Worm (Caenorhabditis elegans) whole organism, late embryonic: ENCODE data around the gene ulp-4.

Experiments used
- C08G9.2 ChIP-seq: sonication (generic microtip); optimal IDR thresholded peaks from 2 replicates; lab custom pipeline; 2016; ENCODE audit warnings: mild to moderate bottlenecking, missing genetic modification characterization, moderate library complexity, missing compliant biosample characterization
- K02D7.2 ChIP-seq: sonication (generic microtip); optimal IDR thresholded peaks from 2 replicates; lab custom pipeline; 2017; ENCODE audit warnings: mild to moderate bottlenecking, missing genetic modification characterization, missing compliant biosample characterization
- K09A11.1 ChIP-seq: sonication (generic microtip); optimal IDR thresholded peaks from 2 replicates; lab custom pipeline; 2017; ENCODE audit warnings: antibody characterized with exemption, mild to moderate bottlenecking, missing genetic modification characterization, missing compliant biosample characterization; ENCODE audit not compliant: insufficient read depth
- ama-1 ChIP-seq: fragments of 150-350 bp; optimal IDR thresholded peaks from 2 replicates; lab custom pipeline; 2014
- ceh-14 ChIP-seq: sonication (generic microtip); optimal IDR thresholded peaks from 2 replicates; lab custom pipeline; 2016; ENCODE audit warnings: missing genotype, missing genetic modification characterization, missing compliant biosample characterization
- ceh-22 ChIP-seq: sonication (generic microtip); optimal IDR thresholded peaks from 2 replicates; lab custom pipeline; 2017; ENCODE audit warnings: missing biosample characterization, missing genetic modification characterization
- ceh-24 ChIP-seq: sonication (generic microtip); optimal IDR thresholded peaks from 2 replicates; lab custom pipeline; 2016; ENCODE audit warnings: mild to moderate bottlenecking, missing genetic modification characterization, missing compliant biosample characterization
- ceh-30 ChIP-seq: fragments of 150-350 bp; optimal IDR thresholded peaks from 2 replicates; lab custom pipeline; 2014; ENCODE audit warnings: missing biosample characterization, missing genetic modification characterization
- ceh-31 ChIP-seq: sonication (generic microtip); optimal IDR thresholded peaks from 2 replicates; lab custom pipeline; 2016; ENCODE audit warnings: missing genetic modification characterization, missing compliant biosample characterization
- ceh-34 ChIP-seq: sonication (generic microtip); optimal IDR thresholded peaks from 2 replicates; lab custom pipeline; 2016; ENCODE audit warnings: mild to moderate bottlenecking, missing genetic modification characterization, missing compliant biosample characterization
- ceh-48 ChIP-seq: sonication (generic microtip); optimal IDR thresholded peaks from 2 replicates; lab custom pipeline; 2016; ENCODE audit warnings: missing genetic modification characterization, inconsistent platforms, missing compliant biosample characterization
- ceh-6 ChIP-seq: fragments of 200-800 bp; sonication (Bioruptor generic); optimal IDR thresholded peaks from 2 replicates; lab custom pipeline; 2018; ENCODE audit warnings: mild to moderate bottlenecking, missing genetic modification characterization, missing compliant biosample characterization
- dve-1 ChIP-seq: sonication (generic microtip); optimal IDR thresholded peaks from 2 replicates; lab custom pipeline; 2017; ENCODE audit warnings: antibody characterized with exemption, mild to moderate bottlenecking, missing genetic modification characterization, missing compliant biosample characterization
- elt-2 ChIP-seq: sonication (generic microtip); optimal IDR thresholded peaks from 2 replicates; lab custom pipeline; 2016; ENCODE audit warnings: missing genetic modification reagents, missing genetic modification characterization, missing compliant biosample characterization
- eyg-1 ChIP-seq: sonication (generic microtip); optimal IDR thresholded peaks from 2 replicates; lab custom pipeline; 2016; ENCODE audit warnings: missing genotype, missing genetic modification characterization, missing compliant biosample characterization
- gmeb-2 ChIP-seq: sonication (generic microtip); optimal IDR thresholded peaks from 2 replicates; lab custom pipeline; 2016; ENCODE audit warnings: missing genetic modification characterization, inconsistent platforms, missing compliant biosample characterization
- hlh-30 ChIP-seq: sonication (generic microtip); optimal IDR thresholded peaks from 2 replicates; lab custom pipeline; 2017; ENCODE audit warnings: antibody characterized with exemption, missing genetic modification characterization, missing compliant biosample characterization; ENCODE audit not compliant: insufficient read depth
- lin-11 ChIP-seq: fragments of 200-800 bp; sonication (Bioruptor generic); optimal IDR thresholded peaks from 2 replicates; lab custom pipeline; 2018; ENCODE audit warnings: mild to moderate bottlenecking, missing genetic modification characterization, missing compliant biosample characterization
- madf-2 ChIP-seq: sonication (generic microtip); optimal IDR thresholded peaks from 2 replicates; lab custom pipeline; 2017; ENCODE audit warnings: missing genetic modification characterization, missing compliant biosample characterization
- nfya-1 ChIP-seq: sonication (generic microtip); optimal IDR thresholded peaks from 2 replicates; lab custom pipeline; 2017; ENCODE audit warnings: missing genetic modification characterization, mild to moderate bottlenecking, missing compliant biosample characterization, antibody characterized with exemption, moderate library complexity
- nhr-11 ChIP-seq: fragments of 150-350 bp; optimal IDR thresholded peaks from 2 replicates; lab custom pipeline; 2014; ENCODE audit warnings: missing biosample characterization, missing genetic modification characterization
- nhr-232 ChIP-seq: sonication (generic microtip); optimal IDR thresholded peaks from 2 replicates; lab custom pipeline; 2016; ENCODE audit warnings: missing genetic modification characterization, missing compliant biosample characterization
- pat-9 ChIP-seq: fragments of 200-800 bp; sonication (Bioruptor generic); optimal IDR thresholded peaks from 2 replicates; lab custom pipeline; 2018; ENCODE audit warnings: mild to moderate bottlenecking, missing genetic modification characterization, moderate library complexity, missing compliant biosample characterization
- pha-2 ChIP-seq: sonication (generic microtip); optimal IDR thresholded peaks from 2 replicates; lab custom pipeline; 2017; ENCODE audit warnings: mild to moderate bottlenecking, missing genetic modification characterization, missing compliant biosample characterization
- pqm-1 ChIP-seq: sonication (generic microtip); optimal IDR thresholded peaks from 2 replicates; lab custom pipeline; 2016; ENCODE audit warnings: missing genetic modification characterization, missing compliant biosample characterization
- ref-2 ChIP-seq: sonication (generic microtip); optimal IDR thresholded peaks from 2 replicates; lab custom pipeline; 2016; ENCODE audit warnings: missing genetic modification characterization, missing compliant biosample characterization
- rnt-1 ChIP-seq: sonication (generic microtip); optimal IDR thresholded peaks from 2 replicates; lab custom pipeline; 2016; ENCODE audit warnings: missing genetic modification characterization, missing compliant biosample characterization
- sdc-2 ChIP-seq: sonication (generic microtip); optimal IDR thresholded peaks from 2 replicates; lab custom pipeline; 2016; ENCODE audit warnings: missing genotype, missing genetic modification characterization, missing compliant biosample characterization
- sox-4 ChIP-seq: sonication (generic microtip); optimal IDR thresholded peaks from 2 replicates; lab custom pipeline; 2017; ENCODE audit warnings: mild to moderate bottlenecking, missing genetic modification characterization, inconsistent platforms, missing compliant biosample characterization
- syd-9 ChIP-seq: sonication (generic microtip); optimal IDR thresholded peaks from 2 replicates; lab custom pipeline; 2016; ENCODE audit warnings: mild to moderate bottlenecking, missing genetic modification characterization, moderate library complexity, missing compliant biosample characterization
- unc-42 ChIP-seq: sonication (generic microtip); optimal IDR thresholded peaks from 2 replicates; lab custom pipeline; 2016; ENCODE audit warnings: missing genotype, missing genetic modification characterization, missing compliant biosample characterization
- unc-55 ChIP-seq: sonication (generic microtip); optimal IDR thresholded peaks from 2 replicates; lab custom pipeline; 2017; ENCODE audit warnings: missing biosample characterization, missing genetic modification reagents, missing genetic modification characterization
- unc-86 ChIP-seq: sonication (generic microtip); optimal IDR thresholded peaks from 2 replicates; lab custom pipeline; 2016; ENCODE audit warnings: missing genetic modification characterization, missing compliant biosample characterization
- zip-5 ChIP-seq: sonication (generic microtip); optimal IDR thresholded peaks from 2 replicates; lab custom pipeline; 2016; ENCODE audit warnings: missing genetic modification characterization, missing compliant biosample characterization

The ulp-4 gene

DNA sequence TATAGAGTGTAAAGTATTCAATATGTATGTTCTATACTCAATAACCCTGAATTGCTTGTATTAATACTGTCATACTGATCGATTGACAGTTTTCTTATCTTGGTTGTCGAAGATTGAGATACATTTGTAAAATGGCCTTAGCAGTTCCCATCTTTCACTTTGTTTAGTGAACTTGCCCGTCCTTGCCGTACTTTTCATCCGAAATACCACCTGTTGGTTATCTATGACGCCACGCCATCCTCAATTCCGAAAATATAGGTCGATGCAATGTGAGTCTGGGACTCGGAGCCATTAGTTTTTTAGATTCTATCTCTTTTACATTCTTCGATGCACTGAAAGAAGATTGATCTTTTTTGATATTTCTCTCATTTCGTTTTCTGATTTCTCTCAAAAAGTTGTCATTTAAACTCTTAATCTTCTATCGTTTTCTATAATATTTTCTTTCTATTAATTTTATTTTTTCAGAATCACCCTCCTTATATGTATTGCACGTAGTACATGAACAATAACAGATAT lies at the start of gene ulp-4:
ulp-4 (plus strand) TSS at position 466 of the 516 bp plus-strand sequence.
- TF ChIP-seq pat-9 (no peak), hlh-30 (tag; lab: Kevin White, UChicago) (no peak), eyg-1 (tag; lab: Kevin White, UChicago) (no peak), rnt-1 (tag; lab: Kevin White, UChicago) (no peak), K09A11.1 (no peak), elt-2 (no peak)

ce11 chrII:8086803-8087202 lies 43.0 kb upstream of the ulp-4 start, which contains the start of gene K02C4.3:
TSS of gene K02C4.3 (minus strand) at chrII:8086853.
- peak; percentile 43 for TF ChIP-seq unc-42 (tag; lab: Kevin White, UChicago)
- peak; percentile 0 for TF ChIP-seq elt-2
- TF ChIP-seq ceh-31 (tag; lab: Kevin White, UChicago): peak; percentile 25
- peak; percentile 23 for TF ChIP-seq nfya-1 (tag; lab: Kevin White, UChicago)
- TF ChIP-seq rnt-1 (tag; lab: Kevin White, UChicago): no peak
- TF ChIP-seq, all 69 proteins: peak for 4

DNA sequence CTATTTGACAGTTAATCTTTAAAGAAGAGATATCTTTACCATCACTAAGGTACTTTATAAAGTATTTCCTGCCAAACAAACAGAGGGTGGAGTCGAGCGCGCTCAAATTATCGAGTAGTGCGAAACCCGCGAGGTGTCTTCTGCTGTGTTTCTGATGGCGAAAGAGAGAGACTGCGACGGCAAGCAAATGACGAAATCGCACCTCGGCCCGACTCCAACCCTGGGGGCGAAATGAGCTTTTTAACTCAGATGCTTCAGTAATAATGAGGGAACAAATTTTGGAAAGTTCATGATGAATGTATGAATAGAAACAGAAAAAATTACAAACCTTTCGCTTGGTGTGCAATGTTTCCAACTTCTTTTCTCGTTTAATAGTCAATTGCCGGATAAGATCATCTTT lies 38.2 kb upstream of the ulp-4 start:
- TF ChIP-seq ama-1 (lab: Kevin White, UChicago): peak; percentile 12
- peak; percentile 4 for TF ChIP-seq ref-2 (tag; lab: Kevin White, UChicago)
- no peak for TF ChIP-seq ceh-30 (tag; lab: Kevin White, UChicago)
- TF ChIP-seq dve-1 (tag; lab: Kevin White, UChicago): peak; percentile 56

DNA sequence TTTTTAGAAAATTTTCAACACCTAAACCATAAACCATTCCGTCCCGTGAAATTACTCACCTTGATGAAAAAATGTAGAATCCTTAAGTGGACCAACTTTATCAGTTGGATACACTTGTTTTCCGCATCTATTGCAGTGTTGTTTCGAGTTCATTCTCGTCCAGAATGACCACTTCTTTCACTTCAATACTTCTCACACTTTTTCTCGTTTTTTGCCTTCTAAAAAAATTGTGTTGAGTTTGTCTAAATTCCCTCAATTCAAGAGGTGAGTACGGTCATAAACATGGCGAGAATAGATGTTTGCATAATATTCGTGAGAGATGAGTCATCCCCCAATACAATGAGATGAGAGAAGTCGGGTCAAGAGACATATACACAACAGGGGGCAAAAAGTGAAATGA lies 37.2 kb upstream of the ulp-4 start, which contains the start of gene ltd-1:
ltd-1 (minus strand) TSS at position 218 of the 400 bp plus-strand sequence.
- TF ChIP-seq gmeb-2 (tag; lab: Kevin White, UChicago) (no peak), C08G9.2 (no peak), rnt-1 (tag; lab: Kevin White, UChicago) (no peak), dve-1 (tag; lab: Kevin White, UChicago) (no peak), nhr-11 (tag; lab: Kevin White, UChicago) (no peak), pqm-1 (tag; lab: Kevin White, UChicago) (no peak), ceh-48 (tag; lab: Kevin White, UChicago) (no peak), ceh-34 (no peak), lin-11 (tag; lab: Kevin White, UChicago) (no peak), pha-2 (no peak), unc-55 (GFP tag; lab: Kevin White, UChicago) (no peak), hlh-30 (tag; lab: Kevin White, UChicago) (no peak), ceh-6 (GFP tag; lab: Kevin White, UChicago) (no peak)
- TF ChIP-seq, all 69 proteins: peak for 0

DNA sequence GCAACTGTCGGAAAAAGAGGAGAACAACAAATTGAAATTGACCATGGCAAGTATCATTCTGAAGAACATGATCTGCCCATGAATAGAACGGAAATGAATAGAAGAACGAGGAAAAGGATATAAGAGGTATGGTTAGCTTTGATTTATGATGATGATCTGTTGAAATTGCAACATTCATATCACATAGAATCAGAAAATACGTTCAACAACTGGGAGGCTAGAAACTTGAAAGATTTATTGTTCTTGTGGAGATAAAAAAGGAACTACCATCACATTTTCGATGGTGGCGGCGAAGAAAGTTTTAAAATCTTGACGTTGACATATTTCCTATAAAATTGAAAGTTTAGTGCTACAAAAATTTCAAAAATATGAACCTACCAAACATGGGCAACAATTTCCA lies 36.5 kb upstream of the ulp-4 start:
- TF ChIP-seq K02D7.2 (tag; lab: Kevin White, UChicago): no peak
- TF ChIP-seq ceh-14 (tag; lab: Kevin White, UChicago): no peak
- no peak for TF ChIP-seq syd-9 (tag; lab: Kevin White, UChicago)
- no peak for TF ChIP-seq madf-2 (tag; lab: Kevin White, UChicago)
- TF ChIP-seq sdc-2: no peak
- TF ChIP-seq ceh-22 (tag; lab: Kevin White, UChicago): no peak
- TF ChIP-seq nhr-232 (tag; lab: Kevin White, UChicago): no peak
- no peak for TF ChIP-seq zip-5 (tag; lab: Kevin White, UChicago)
- TF ChIP-seq ceh-6 (GFP tag; lab: Kevin White, UChicago): no peak
- TF ChIP-seq ceh-24 (tag; lab: Kevin White, UChicago): no peak
- TF ChIP-seq ceh-48 (tag; lab: Kevin White, UChicago): no peak
- no peak for TF ChIP-seq ref-2 (tag; lab: Kevin White, UChicago)
- no peak for TF ChIP-seq unc-86
- no peak for TF ChIP-seq gmeb-2 (tag; lab: Kevin White, UChicago)
- TF ChIP-seq ceh-31 (tag; lab: Kevin White, UChicago): no peak
- TF ChIP-seq sox-4 (tag; lab: Kevin White, UChicago): no peak
